Worm (Caenorhabditis elegans) whole organism, L3 larva: ENCODE results near the gene Y44F5A.1.
A peak's percentile ranks its signal among the peaks of the same experiment; 100 is the strongest.

Experiments used
- ceh-82 ChIP-seq: fragments of 150-350 bp; optimal IDR thresholded peaks from 2 replicates; lab custom pipeline; 2014; ENCODE audit warnings: missing biosample characterization, missing genetic modification characterization
- elt-3 ChIP-seq, 3 experiments: fragments of 150-350 bp in 1 of 3; sonication (generic microtip) in 2 of 3; optimal IDR thresholded peaks; 2 replicates in 2 of 3; 4 replicates in 1 of 3; lab custom pipeline; 2014 to 2017; ENCODE audit warnings: missing biosample characterization in 3 of 3, missing genetic modification characterization in 3 of 3
- jun-1 ChIP-seq: fragments of 150-350 bp; optimal IDR thresholded peaks from 2 replicates; lab custom pipeline; 2014; ENCODE audit warnings: missing biosample characterization, missing genetic modification reagents, missing genetic modification characterization
- mdl-1 ChIP-seq: fragments of 150-350 bp; optimal IDR thresholded peaks from 2 replicates; lab custom pipeline; 2014; ENCODE audit warnings: missing biosample characterization, missing genetic modification characterization
- nhr-12 ChIP-seq: fragments of 150-350 bp; optimal IDR thresholded peaks from 2 replicates; lab custom pipeline; 2014; ENCODE audit warnings: missing biosample characterization, missing genetic modification characterization
- snpc-4 ChIP-seq: fragments of 150-350 bp; optimal IDR thresholded peaks from 2 replicates; lab custom pipeline; 2014; ENCODE audit warnings: missing biosample characterization, missing genetic modification characterization
- zag-1 ChIP-seq: fragments of 150-350 bp; optimal IDR thresholded peaks from 2 replicates; lab custom pipeline; 2014; ENCODE audit warnings: missing biosample characterization, missing genetic modification characterization

ce11 chrIII:4237660-4238059, 9.8 kb downstream of the Y44F5A.1 start:
- no peak for TF ChIP-seq zag-1
- TF ChIP-seq nhr-12 (tag; lab: Kevin White, UChicago): no peak
- TF ChIP-seq ceh-82 (tag; lab: Kevin White, UChicago): no peak
- peak; percentile 93 for TF ChIP-seq mdl-1
- TF ChIP-seq jun-1 (tag; lab: Kevin White, UChicago): peak; percentile 97
- TF ChIP-seq snpc-4: peak; percentile 61
- no peak for TF ChIP-seq elt-3 (tag; optimal IDR thresholded peaks at IDR 0.05; lab: Kevin White, UChicago)
